Worm (Caenorhabditis elegans) whole organism, young adult: Measurements from ENCODE around the gene C29F9.6.
"Not testable (repeated sequence)": the region's sequence is repeated elsewhere in the genome, so short reads cannot be mapped to it uniquely, and the experiment has no call there.

Experiments used
- B0019.2 ChIP-seq: fragments of 200-800 bp; sonication (Bioruptor generic); conservative IDR thresholded peaks from 2 replicates; pipeline ENCODE4 v1.3.6; 2022; ENCODE audit warnings: missing genetic modification reagents, missing genetic modification characterization, missing compliant biosample characterization
- C17E4.6 ChIP-seq: fragments of 200-800 bp; sonication (Bioruptor generic); IDR thresholded peaks from 2 replicates; pipeline ENCODE4 v1.3.6; 2022; ENCODE audit warnings: missing genetic modification reagents, missing genetic modification characterization, missing compliant biosample characterization
- F22D6.2 ChIP-seq: sonication (generic microtip); optimal IDR thresholded peaks from 2 replicates; lab custom pipeline; 2016; ENCODE audit warnings: mild to moderate bottlenecking, missing genetic modification characterization, missing compliant biosample characterization
- F37B4.10 ChIP-seq: fragments of 200-800 bp; sonication (Bioruptor generic); IDR thresholded peaks from 2 replicates; pipeline ENCODE4 v1.3.6; 2022; ENCODE audit warnings: missing genetic modification characterization, missing compliant biosample characterization
- T26A5.8 ChIP-seq: sonication (generic microtip); optimal IDR thresholded peaks from 2 replicates; lab custom pipeline; 2016; ENCODE audit warnings: missing genetic modification characterization, missing compliant biosample characterization
- Y53F4B.3 ChIP-seq: fragments of 200-800 bp; sonication (Bioruptor generic); IDR thresholded peaks from 2 replicates; pipeline ENCODE4 v1.3.6; 2022; ENCODE audit warnings: missing genetic modification reagents, missing genetic modification characterization, missing compliant biosample characterization
- Y79H2A.3 ChIP-seq: fragments of 200-800 bp; sonication (Bioruptor generic); conservative IDR thresholded peaks from 2 replicates; pipeline ENCODE4 v1.3.6; 2022; ENCODE audit warnings: missing genetic modification reagents, missing genetic modification characterization, missing compliant biosample characterization
- akir-1 ChIP-seq: fragments of 200-800 bp; sonication (Bioruptor generic); optimal IDR thresholded peaks from 2 replicates; lab custom pipeline; 2018; ENCODE audit warnings: mild to moderate bottlenecking, missing genetic modification characterization, moderate library complexity, missing compliant biosample characterization
- ama-1 ChIP-seq, 3 experiments: fragments of 150-350 bp in 1 of 3; sonication (generic microtip) in 2 of 3; optimal IDR thresholded peaks; 2 replicates each; lab custom pipeline; 2014 to 2018; ENCODE audit warnings: missing biosample characterization in 2 of 3, missing genetic modification characterization in 2 of 3, missing genetic modification reagents in 2 of 3
- atf-7 ChIP-seq: sonication (generic microtip); optimal IDR thresholded peaks from 2 replicates; lab custom pipeline; 2017; ENCODE audit warnings: mild to moderate bottlenecking, missing genetic modification characterization, missing compliant biosample characterization
- cebp-1 ChIP-seq, 2 experiments: fragments of 200-800 bp in 1 of 2; sonication (Bioruptor generic) in 1 of 2; sonication (generic microtip) in 1 of 2; IDR thresholded peaks in 1 of 2; optimal IDR thresholded peaks in 1 of 2; 2 replicates each; pipeline versions ENCODE4 v1.3.6 to Lab custom; 2017 to 2022; ENCODE audit warnings: missing compliant biosample characterization in 2 of 2, missing genetic modification characterization in 2 of 2, mild to moderate bottlenecking in 1 of 2, missing genetic modification reagents in 1 of 2, moderate library complexity in 1 of 2
- ceh-79 ChIP-seq: sonication (generic microtip); optimal IDR thresholded peaks from 2 replicates; lab custom pipeline; 2017; ENCODE audit warnings: mild to moderate bottlenecking, missing genetic modification characterization, missing compliant biosample characterization
- chd-7 ChIP-seq: sonication (generic microtip); optimal IDR thresholded peaks from 2 replicates; lab custom pipeline; 2016; ENCODE audit warnings: mild to moderate bottlenecking, missing genetic modification characterization, moderate library complexity, missing compliant biosample characterization
- dpff-1 ChIP-seq: sonication (generic microtip); optimal IDR thresholded peaks from 2 replicates; lab custom pipeline; 2017; ENCODE audit warnings: mild to moderate bottlenecking, missing genetic modification characterization, missing compliant biosample characterization
- fkh-3 ChIP-seq: sonication (generic microtip); optimal IDR thresholded peaks from 2 replicates; lab custom pipeline; 2016; ENCODE audit warnings: mild to moderate bottlenecking, missing genetic modification characterization, missing compliant biosample characterization
- hmg-1.2 ChIP-seq: fragments of 200-800 bp; sonication (Bioruptor generic); IDR thresholded peaks from 2 replicates; pipeline ENCODE4 v1.3.6; 2022; ENCODE audit warnings: missing genetic modification reagents, missing genetic modification characterization, missing compliant biosample characterization
- let-526 ChIP-seq: fragments of 200-800 bp; sonication (Bioruptor generic); IDR thresholded peaks from 2 replicates; pipeline ENCODE4 v1.3.6; 2022; ENCODE audit warnings: missing genetic modification reagents, missing genetic modification characterization, missing compliant biosample characterization
- madf-6 ChIP-seq: fragments of 200-800 bp; sonication (Bioruptor generic); IDR thresholded peaks from 2 replicates; pipeline ENCODE4 v1.3.6; 2022; ENCODE audit warnings: missing genetic modification reagents, missing genetic modification characterization, missing compliant biosample characterization
- mel-28 ChIP-seq: sonication (generic microtip); optimal IDR thresholded peaks from 2 replicates; lab custom pipeline; 2016; ENCODE audit warnings: borderline replicate concordance, mild to moderate bottlenecking, missing genetic modification characterization, missing compliant biosample characterization
- nfya-1 ChIP-seq: sonication (generic microtip); optimal IDR thresholded peaks from 2 replicates; lab custom pipeline; 2017; ENCODE audit warnings: antibody characterized with exemption, missing compliant biosample characterization, missing genetic modification characterization, borderline replicate concordance; ENCODE audit not compliant: insufficient read depth
- nhr-179 ChIP-seq: sonication (generic microtip); optimal IDR thresholded peaks from 2 replicates; lab custom pipeline; 2016; ENCODE audit warnings: mild to moderate bottlenecking, missing genetic modification characterization, missing compliant biosample characterization
- pbrm-1 ChIP-seq: fragments of 200-800 bp; sonication (Bioruptor generic); IDR thresholded peaks from 2 replicates; pipeline ENCODE4 v1.3.6; 2022; ENCODE audit warnings: missing genetic modification reagents, missing genetic modification characterization, missing compliant biosample characterization
- pha-4 ChIP-seq: fragments of 150-350 bp; sonication (generic microtip); optimal IDR thresholded peaks from 2 replicates; lab custom pipeline; 2014; ENCODE audit warnings: missing biosample characterization, missing genetic modification reagents, missing genetic modification characterization
- rcor-1 ChIP-seq: fragments of 200-800 bp; sonication (Bioruptor generic); IDR thresholded peaks from 2 replicates; pipeline ENCODE4 v1.3.6; 2022; ENCODE audit warnings: missing genetic modification reagents, missing genetic modification characterization, missing compliant biosample characterization
- rpc-1 ChIP-seq, 2 experiments: fragments of 150-350 bp in 1 of 2; sonication (generic microtip) in 1 of 2; optimal IDR thresholded peaks; 2 replicates each; lab custom pipeline; 2014 to 2018; ENCODE audit warnings: missing biosample characterization in 1 of 2, missing genetic modification characterization in 1 of 2, missing genetic modification reagents in 1 of 2, missing genotype in 1 of 2
- sea-2 ChIP-seq: fragments of 200-800 bp; sonication (Bioruptor generic); IDR thresholded peaks from 2 replicates; pipeline ENCODE4 v1.3.6; 2022; ENCODE audit warnings: missing genetic modification characterization, missing compliant biosample characterization
- snpc-3.4 ChIP-seq: sonication (generic microtip); optimal IDR thresholded peaks from 2 replicates; lab custom pipeline; 2017; ENCODE audit warnings: missing genetic modification characterization, mild to moderate bottlenecking, missing compliant biosample characterization, antibody characterized with exemption, moderate library complexity, missing genotype, missing genetic modification reagents

C29F9.6 gene

ce11 chrIII:92247-92646, 22.5 kb upstream of the C29F9.6 start:
- TF ChIP-seq F37B4.10 (GFP tag; lab: Robert Waterston, UW) = no peak
- no peak for TF ChIP-seq nfya-1 (tag; lab: Kevin White, UChicago)
- no peak for TF ChIP-seq atf-7 (tag; lab: Kevin White, UChicago)
- no peak for TF ChIP-seq rcor-1 (GFP tag; lab: Robert Waterston, UW)

- TF ChIP-seq let-526 (GFP tag; lab: Robert Waterston, UW) (no peak), pha-4 (no peak), nhr-179 (tag; lab: Kevin White, UChicago) (no peak), rcor-1 (GFP tag; lab: Robert Waterston, UW) (no peak), cebp-1 (GFP tag; IDR thresholded peaks at IDR 0.05; lab: Robert Waterston, UW) (no peak), cebp-1 (tag; optimal IDR thresholded peaks at IDR 0.05; lab: Kevin White, UChicago) (peak; percentile 42), ama-1 (optimal IDR thresholded peaks at IDR 0.05; lab: Kevin White, UChicago) (no peak), ama-1 (GFP tag; optimal IDR thresholded peaks at IDR 0.05; lab: Kevin White, UChicago) (no peak), pbrm-1 (no peak), hmg-1.2 (GFP tag; lab: Robert Waterston, UW) (peak; percentile 88), madf-6 (GFP tag; lab: Robert Waterston, UW) (no peak), sea-2 (GFP tag; lab: Robert Waterston, UW) (no peak), akir-1 (GFP tag; lab: Kevin White, UChicago) (no peak), Y53F4B.3 (GFP tag; lab: Robert Waterston, UW) (no peak), Y79H2A.3 (GFP tag; lab: Robert Waterston, UW) (no peak)
Observed at ce11 chrIII:94759-95330, 19.9 kb upstream of the C29F9.6 start, which contains the start of gene pat-4. TSS of gene pat-4 (minus strand) at chrIII:94809.

ce11 chrIII:96196-96595, 18.5 kb upstream of the C29F9.6 start:
- TF ChIP-seq B0019.2 (GFP tag; lab: Robert Waterston, UW) (no peak), T26A5.8 (no peak), rpc-1 (optimal IDR thresholded peaks at IDR 0.05; lab: Kevin White, UChicago) (no peak), rpc-1 (tag; optimal IDR thresholded peaks at IDR 0.05; lab: Kevin White, UChicago) (no peak), hmg-1.2 (GFP tag; lab: Robert Waterston, UW) (peak; percentile 90), dpff-1 (tag; lab: Kevin White, UChicago) (no peak), cebp-1 (GFP tag; IDR thresholded peaks at IDR 0.05; lab: Robert Waterston, UW) (no peak), cebp-1 (tag; optimal IDR thresholded peaks at IDR 0.05; lab: Kevin White, UChicago) (peak; percentile 0), let-526 (GFP tag; lab: Robert Waterston, UW) (no peak), chd-7 (no peak), ama-1 (optimal IDR thresholded peaks at IDR 0.05; lab: Kevin White, UChicago) (no peak), ama-1 (GFP tag; optimal IDR thresholded peaks at IDR 0.05; lab: Kevin White, UChicago) (no peak)

- TF ChIP-seq ceh-79, fkh-3, F22D6.2 (tag; lab: Kevin White, UChicago): not testable (repeated sequence)
Observed at ce11 chrIII:97018-97417, 17.7 kb upstream of the C29F9.6 start, which contains the start of gene C29F9.8. TSS of gene C29F9.8 (minus strand) at chrIII:97118.

ce11 chrIII:98822-99221, 15.9 kb upstream of the C29F9.6 start, which contains the start of gene C29F9.9:
TSS of gene C29F9.9 (minus strand) at chrIII:98922.
- TF ChIP-seq snpc-3.4 (tag; lab: Kevin White, UChicago); C17E4.6 (GFP tag; lab: Robert Waterston, UW); mel-28 (tag; lab: Kevin White, UChicago): not testable (repeated sequence)
